Worm (Caenorhabditis elegans) whole organism, L4/young adult: ENCODE data around the gene K10G6.5.

Experiments used
- W03F9.2 ChIP-seq: fragments of 150-350 bp; optimal IDR thresholded peaks from 2 replicates; lab custom pipeline; 2014; ENCODE audit warnings: missing biosample characterization, missing genetic modification characterization
- dao-5 ChIP-seq: sonication (generic microtip); optimal IDR thresholded peaks from 2 replicates; lab custom pipeline; 2016; ENCODE audit warnings: missing genotype, missing genetic modification characterization, moderate library complexity, missing compliant biosample characterization
- him-1 ChIP-seq: sonication (generic microtip); optimal IDR thresholded peaks from 2 replicates; lab custom pipeline; 2016; ENCODE audit warnings: missing genotype, missing genetic modification reagents, missing genetic modification characterization, missing compliant biosample characterization

The K10G6.5 gene

DNA sequence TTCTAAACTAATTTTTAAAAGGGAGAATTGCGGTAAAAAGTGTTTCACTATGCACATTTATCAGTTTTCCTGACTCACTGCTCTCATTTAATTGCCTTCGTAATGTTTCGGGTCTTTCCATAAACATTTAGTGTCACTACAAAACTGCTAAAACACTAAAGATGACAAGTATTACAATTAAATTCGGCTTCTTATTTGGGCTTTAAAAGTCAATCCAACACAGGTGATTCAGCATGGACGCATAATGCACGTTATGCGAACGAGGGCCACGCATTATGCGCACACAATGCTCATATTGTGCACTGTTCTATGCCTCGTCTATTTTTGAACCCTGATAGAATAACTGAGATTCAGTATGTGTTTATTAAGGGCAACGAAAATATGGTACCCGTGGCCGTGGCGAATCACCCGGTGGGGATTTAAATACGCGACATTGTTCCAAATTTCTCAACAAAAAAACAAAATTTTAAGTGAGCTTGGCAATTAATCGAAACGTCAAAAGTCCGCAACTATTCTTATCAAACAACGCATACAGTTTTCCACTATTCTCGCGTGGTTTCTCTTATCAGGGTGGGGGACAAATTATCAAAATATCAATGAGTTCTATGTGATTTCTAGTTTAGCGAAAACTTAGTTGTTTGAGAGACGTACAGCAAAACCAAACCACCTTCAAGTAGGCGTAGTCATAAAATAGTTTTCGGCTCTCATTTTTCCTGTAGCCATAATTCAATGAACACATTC is 2.7 kb downstream of the K10G6.5 start, which contains the start of gene Y14H12A.2:
Gene Y14H12A.2, minus strand, starts transcription at position 51 of the 741 bp plus-strand sequence.
- TF ChIP-seq W03F9.2 (tag; lab: Kevin White, UChicago) (no peak), him-1 (tag; lab: Kevin White, UChicago) (no peak), dao-5 (tag; lab: Kevin White, UChicago) (no peak)

DNA sequence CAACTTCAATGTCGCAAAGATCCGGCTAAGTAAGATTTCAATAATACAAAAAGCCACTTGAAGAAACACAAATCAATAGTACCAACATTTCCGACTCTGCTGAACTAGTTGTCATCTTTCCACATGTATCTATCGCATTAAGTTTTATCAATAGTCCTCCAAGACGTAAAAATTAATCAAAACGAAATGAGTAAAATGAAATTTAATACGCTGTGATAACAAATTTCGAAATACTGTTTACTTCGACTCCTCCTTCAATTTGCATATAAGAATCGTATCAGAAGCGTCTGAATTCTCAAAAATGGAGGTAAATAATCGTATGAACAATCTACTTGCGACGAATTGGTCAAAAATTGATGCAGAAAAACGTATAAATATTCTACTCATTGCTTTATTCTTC is 3.7 kb downstream of the K10G6.5 start:
- no peak for TF ChIP-seq W03F9.2 (tag; lab: Kevin White, UChicago)
- no peak for TF ChIP-seq him-1 (tag; lab: Kevin White, UChicago)
- TF ChIP-seq dao-5 (tag; lab: Kevin White, UChicago), result no peak

DNA sequence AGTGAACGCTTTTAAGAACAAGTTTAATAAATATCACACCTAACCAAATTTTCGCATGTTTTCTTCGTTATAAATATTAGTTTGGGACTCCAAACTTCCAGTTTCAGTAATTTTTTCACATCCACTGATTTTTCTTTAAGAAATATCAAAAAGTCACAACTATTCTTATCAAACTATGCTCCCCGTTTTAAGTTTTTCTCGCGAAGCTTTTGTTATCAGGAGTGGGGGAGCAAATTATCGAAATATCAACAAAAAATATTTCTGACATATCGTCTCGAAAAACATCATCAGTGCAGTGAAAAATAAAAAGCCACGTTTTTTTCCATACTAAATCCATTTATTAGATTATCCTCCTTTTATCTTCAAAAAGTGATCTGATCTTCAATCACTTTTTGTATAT is 5.0 kb downstream of the K10G6.5 start:
- TF ChIP-seq him-1 (tag; lab: Kevin White, UChicago), result no peak
- TF ChIP-seq dao-5 (tag; lab: Kevin White, UChicago), result no peak
- TF ChIP-seq W03F9.2 (tag; lab: Kevin White, UChicago), result no peak

ce11 chrII:3992660-3993245 is 5.7 kb downstream of the K10G6.5 start, which contains the start of gene Y14H12A.1:
TSS of gene Y14H12A.1 (plus strand) at chrII:3993195.
- TF ChIP-seq W03F9.2 (tag; lab: Kevin White, UChicago), result no peak
- no peak for TF ChIP-seq dao-5 (tag; lab: Kevin White, UChicago)
- no peak for TF ChIP-seq him-1 (tag; lab: Kevin White, UChicago)

DNA sequence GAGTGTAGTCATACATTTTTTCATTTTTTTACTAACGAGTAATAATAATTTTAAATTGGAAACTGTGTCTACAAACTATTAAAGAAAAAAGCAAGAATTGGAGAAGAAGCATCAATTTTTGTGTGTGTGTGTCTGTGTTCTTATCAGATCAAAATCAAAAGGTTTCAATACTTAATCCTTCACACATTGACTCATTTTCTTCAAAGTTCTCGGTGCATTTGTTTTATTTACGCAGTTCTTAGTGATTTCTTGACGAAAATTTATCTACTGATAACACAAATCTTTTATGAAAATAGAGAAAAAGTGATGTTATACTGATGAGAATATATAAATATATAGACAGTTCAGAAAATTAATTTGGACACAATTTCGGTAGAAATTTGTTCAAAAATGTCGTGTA is 9.0 kb downstream of the K10G6.5 start, which contains the start of gene clc-22:
Gene clc-22, minus strand, starts transcription at position 71 of the 400 bp plus-strand sequence.
- TF ChIP-seq dao-5 (tag; lab: Kevin White, UChicago) (no peak), him-1 (tag; lab: Kevin White, UChicago) (no peak), W03F9.2 (tag; lab: Kevin White, UChicago) (no peak)

DNA sequence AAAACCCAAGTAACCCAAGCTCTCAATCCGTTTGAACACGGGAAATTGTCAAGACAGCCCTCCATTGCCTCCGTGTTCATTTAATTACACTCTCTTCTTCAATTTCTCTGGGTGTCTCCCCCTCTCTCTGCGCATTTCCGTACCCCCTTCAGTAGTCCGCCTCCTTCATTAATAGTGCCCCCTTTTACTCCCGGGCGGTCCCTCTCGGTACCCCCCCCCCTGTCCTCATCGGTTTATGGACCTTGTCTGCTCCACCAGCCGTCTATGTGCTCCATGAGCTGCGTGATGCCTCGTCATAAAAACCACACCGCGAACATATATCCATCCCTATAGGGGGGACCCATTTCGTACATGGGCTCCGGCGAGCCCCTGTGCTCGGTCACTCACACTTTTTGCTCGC is 12.5 kb downstream of the K10G6.5 start:
- TF ChIP-seq him-1 (tag; lab: Kevin White, UChicago) (no peak), W03F9.2 (tag; lab: Kevin White, UChicago) (no peak), dao-5 (tag; lab: Kevin White, UChicago) (no peak)

ce11 chrII:4000430-4000829 is 13.4 kb downstream of the K10G6.5 start:
- TF ChIP-seq dao-5 (tag; lab: Kevin White, UChicago) (no peak), him-1 (tag; lab: Kevin White, UChicago) (no peak), W03F9.2 (tag; lab: Kevin White, UChicago) (no peak)

ce11 chrII:4002134-4002533 is 15.1 kb downstream of the K10G6.5 start:
- no peak for TF ChIP-seq W03F9.2 (tag; lab: Kevin White, UChicago)
- TF ChIP-seq him-1 (tag; lab: Kevin White, UChicago), result no peak
- no peak for TF ChIP-seq dao-5 (tag; lab: Kevin White, UChicago)

DNA sequence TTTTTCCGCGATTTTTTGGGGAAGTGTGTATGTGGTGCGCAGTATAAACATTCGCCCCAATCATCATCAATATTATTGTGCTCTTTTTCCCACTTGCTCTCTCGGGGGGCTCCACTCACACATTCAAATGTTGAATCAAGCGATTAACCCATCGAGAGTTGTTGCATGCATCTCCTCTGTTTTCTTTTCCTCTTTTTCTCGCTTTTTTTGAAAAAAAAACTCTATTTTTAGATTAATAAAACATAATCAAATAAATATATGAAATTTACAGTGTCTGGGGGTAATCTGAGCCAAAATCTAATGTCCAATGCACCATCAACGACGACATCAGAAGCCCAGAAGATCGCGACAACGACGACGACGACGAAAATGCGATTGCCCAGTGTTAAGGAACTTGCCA is 17.6 kb downstream of the K10G6.5 start, which contains the start of gene ephx-1:
Gene ephx-1, plus strand, starts transcription at position 301 of the 400 bp plus-strand sequence.
- TF ChIP-seq him-1 (tag; lab: Kevin White, UChicago), result no peak
- no peak for TF ChIP-seq dao-5 (tag; lab: Kevin White, UChicago)
- no peak for TF ChIP-seq W03F9.2 (tag; lab: Kevin White, UChicago)

- TF ChIP-seq W03F9.2 (tag; lab: Kevin White, UChicago), result no peak
- no peak for TF ChIP-seq him-1 (tag; lab: Kevin White, UChicago)
- no peak for TF ChIP-seq dao-5 (tag; lab: Kevin White, UChicago)
Observed at ce11 chrII:4007972-4008371, 20.9 kb downstream of the K10G6.5 start.

ce11 chrII:4011518-4011917 is 24.5 kb downstream of the K10G6.5 start:
- TF ChIP-seq dao-5 (tag; lab: Kevin White, UChicago) (no peak), W03F9.2 (tag; lab: Kevin White, UChicago) (no peak), him-1 (tag; lab: Kevin White, UChicago) (no peak)

DNA sequence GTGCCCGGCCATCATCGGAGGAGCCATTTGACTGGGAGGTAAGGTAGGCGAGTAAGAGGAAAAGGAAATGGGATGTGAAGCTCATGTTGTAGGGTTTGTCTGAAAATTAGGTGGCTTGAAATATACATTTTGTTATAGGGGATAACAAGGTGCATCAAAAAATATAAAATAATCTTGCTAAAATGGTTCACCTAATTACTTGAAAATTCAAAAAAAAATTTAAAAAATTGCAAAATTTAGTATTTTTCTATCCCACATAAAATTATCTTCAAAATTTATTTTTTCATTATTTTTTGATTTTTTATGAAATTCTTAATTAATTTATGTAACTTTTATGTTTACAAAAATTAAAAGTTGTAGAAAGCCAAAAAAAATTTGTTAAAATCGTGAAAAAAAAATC is 31.6 kb downstream of the K10G6.5 start, which contains the start of gene K07D4.6:
Gene K07D4.6, minus strand, starts transcription at position 101 of the 400 bp plus-strand sequence.
- TF ChIP-seq dao-5 (tag; lab: Kevin White, UChicago) (no peak), W03F9.2 (tag; lab: Kevin White, UChicago) (no peak), him-1 (tag; lab: Kevin White, UChicago) (no peak)

DNA sequence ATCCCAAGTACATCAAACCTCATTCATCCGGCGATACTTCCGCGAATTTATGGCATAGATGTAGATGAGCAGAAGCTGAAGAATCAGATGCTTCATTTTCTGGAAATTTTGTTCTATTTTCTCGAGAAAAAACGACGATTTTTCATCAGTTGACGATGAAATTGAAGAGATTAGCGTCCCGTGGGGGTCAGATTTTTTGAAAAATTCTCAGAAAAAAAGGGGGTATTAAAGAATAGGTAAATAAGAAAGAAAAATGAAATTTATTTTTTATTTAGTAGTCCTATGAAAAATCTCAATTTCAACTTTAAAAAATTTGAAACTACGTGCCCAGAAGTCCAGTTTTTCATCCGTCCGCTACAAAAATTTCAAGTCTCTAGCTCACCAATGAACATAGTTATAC is 38.4 kb downstream of the K10G6.5 start, which contains the start of gene K07D4.5:
Gene K07D4.5, minus strand, starts transcription at position 101 of the 400 bp plus-strand sequence.
- TF ChIP-seq him-1 (tag; lab: Kevin White, UChicago) (no peak), dao-5 (tag; lab: Kevin White, UChicago) (no peak), W03F9.2 (tag; lab: Kevin White, UChicago) (no peak)
